Fruit fly (Drosophila melanogaster) S2 (cell line): Measurements from ENCODE around the gene CG31391.
A peak's percentile ranks its signal among the peaks of the same experiment; 100 is the strongest.

Experiments
- CG8478 ChIP-seq: fragments of >200 bp; optimal IDR thresholded peaks from 2 replicates; lab custom pipeline; 2018
- CTCF ChIP-seq, 2 experiments: fragments of >200 bp; optimal IDR thresholded peaks; 2 replicates each; lab custom pipeline; 2018

CG31391 gene

DNA sequence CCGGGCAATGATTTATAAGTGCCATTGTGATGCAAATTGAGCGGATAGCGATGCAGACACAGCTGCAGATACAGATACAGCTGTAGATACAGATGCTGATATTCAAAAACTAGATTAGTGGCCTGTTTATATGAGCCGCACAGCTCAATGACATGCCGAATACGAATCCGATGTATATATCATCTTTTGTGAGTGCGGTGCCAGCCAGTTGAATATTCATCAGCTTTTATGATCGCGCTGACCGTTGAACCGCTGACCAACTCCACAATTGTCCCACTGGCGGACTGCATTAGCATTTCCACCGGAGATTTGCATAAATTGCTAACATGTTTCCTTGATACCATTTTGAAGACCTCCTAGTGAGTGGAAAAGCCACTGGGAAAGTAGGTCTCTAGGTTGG lies 17.6 kb downstream of the CG31391 start:
- TF ChIP-seq CG8478: no peak
- TF ChIP-seq CTCF (optimal IDR thresholded peaks at IDR 0.05; lab: Kevin White, UChicago): no peak

DNA sequence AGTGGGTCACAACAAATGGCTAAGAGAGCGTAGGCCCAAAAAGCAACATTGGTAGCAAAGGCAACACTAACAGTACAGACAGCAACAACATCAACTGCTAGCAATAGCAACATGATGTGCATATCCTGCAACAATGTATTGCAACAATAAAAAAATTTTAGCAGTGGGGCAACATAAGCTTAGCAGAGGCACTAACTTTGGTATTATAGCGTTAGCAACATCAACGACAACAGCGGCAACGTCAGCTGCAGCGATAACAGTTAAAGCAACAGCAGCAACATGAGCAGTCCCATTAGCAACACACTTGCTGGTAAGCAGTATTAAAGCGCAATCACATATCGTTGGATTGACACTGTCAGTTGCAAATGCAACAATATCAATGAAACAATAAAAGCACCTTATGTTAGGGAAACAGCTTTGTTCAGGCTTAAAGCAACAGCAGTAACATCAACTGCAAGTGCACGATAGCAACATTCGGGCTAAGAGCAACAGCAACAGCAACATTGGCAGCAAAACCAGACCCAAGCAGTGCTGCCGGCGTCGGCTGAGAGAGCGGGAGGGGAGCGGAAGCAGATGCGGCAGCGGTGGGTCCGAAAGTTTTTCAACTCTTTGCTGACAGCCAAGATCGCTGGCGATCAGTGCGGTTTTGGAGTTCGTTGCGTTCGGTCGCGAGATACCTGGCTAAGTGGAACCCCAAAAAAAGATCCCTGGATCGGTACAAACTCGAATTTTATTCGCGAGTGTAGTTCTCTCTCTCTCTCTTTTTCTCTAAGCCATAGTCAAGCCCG lies 18.4 kb downstream of the CG31391 start, which contains the start of gene Skel:
Gene Skel (plus strand): TSS at position 637 of the 788 bp plus-strand sequence.
- TF ChIP-seq CTCF (optimal IDR thresholded peaks at IDR 0.05; lab: Kevin White, UChicago): no peak
- no peak for TF ChIP-seq CG8478

DNA sequence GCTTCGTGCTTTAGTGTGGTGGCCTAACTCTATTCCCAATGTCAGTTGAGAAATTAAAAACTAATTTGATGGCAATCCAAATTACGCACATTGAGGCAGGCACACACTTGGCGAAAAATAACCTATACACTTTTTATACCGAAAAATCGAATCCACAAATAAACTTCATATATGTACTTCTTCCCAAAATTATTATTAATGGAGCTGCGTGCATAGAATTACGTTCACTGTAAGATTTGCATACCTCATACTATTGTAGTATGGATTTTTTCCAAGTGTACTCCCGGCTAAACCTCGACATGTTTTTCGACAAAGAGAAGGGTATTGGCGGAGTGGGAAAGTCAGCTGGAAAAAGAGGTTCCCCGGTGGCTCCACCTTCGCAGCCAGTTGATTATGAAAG lies 20.6 kb downstream of the CG31391 start:
- TF ChIP-seq CTCF (optimal IDR thresholded peaks at IDR 0.05; lab: Kevin White, UChicago) (no peak), CG8478 (no peak)

DNA sequence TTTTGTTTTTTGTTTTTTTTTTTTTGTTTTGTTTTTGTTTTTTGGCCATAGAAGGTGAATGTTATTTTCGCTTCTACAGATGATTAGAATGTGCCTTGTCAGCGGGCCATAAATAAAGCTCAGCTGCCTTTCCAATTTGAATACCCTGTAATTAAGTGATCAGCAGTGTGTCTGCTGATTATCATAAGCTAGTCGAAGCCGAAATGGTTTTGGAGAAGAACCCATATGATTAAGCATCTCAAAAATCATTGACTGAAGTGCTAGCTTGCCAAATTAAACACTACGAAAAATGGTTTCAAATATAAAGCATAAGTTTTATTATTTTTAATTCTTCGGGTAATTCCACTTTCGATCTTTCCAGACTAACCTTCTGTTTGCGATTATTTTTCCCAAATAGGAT lies 21.6 kb downstream of the CG31391 start:
- TF ChIP-seq CG8478: no peak
- no peak for TF ChIP-seq CTCF (optimal IDR thresholded peaks at IDR 0.05; lab: Kevin White, UChicago)

DNA sequence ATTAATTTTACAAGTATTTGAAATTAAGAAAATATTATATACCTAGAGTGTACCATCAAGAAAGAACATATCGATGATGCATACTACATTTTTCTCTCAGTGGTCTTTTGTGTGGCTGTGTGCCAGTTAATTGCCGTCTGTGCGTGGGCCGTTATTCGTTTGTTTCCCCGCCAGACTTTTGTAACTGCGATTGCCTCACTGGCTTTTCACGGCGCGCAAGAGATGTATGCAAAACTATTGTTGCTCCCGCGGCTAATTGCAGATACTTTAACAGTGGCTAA lies 23.3 kb downstream of the CG31391 start:
- TF ChIP-seq CG8478 (no peak), CTCF (optimal IDR thresholded peaks at IDR 0.05; lab: Kevin White, UChicago) (no peak)

DNA sequence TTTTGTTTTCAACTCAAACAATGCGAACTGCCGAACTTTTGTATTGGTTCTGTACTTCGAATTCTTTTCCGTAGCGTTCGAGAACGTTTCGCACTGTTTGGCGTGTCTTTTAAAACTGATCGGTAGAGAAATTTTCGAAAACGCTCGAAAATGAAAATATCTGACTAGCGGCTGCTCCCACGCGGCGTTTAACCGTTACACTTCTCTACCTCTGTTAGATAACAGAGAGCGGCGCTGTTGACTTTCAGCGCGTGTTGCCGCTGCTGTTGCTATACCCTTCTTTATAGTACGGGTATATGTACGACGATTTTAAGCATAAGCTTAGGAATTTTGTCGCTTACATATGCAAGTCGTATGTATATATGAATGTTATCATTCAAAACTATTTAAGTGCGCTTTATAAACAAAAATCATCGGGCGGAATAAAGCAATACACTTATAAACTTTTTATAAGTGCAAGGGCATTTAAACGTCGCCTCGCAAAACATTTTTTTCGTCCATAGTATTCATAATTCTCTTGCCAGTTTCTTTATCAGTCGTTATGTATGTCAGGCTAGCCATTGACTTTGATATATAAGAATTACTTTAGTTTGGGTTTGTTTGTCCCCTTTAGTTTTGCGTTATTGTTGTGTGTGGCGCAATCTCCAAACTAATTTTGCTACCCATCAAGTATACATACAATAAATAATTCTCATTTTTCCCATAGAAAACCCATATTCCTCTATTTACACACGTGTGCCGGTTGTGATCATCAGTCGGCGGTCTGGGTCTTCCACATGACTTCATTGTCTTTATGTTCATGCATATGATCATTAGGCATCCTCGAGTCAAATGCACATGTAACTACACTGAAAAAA lies 23.8 kb downstream of the CG31391 start, which contains the start of gene Phyhd1:
Gene Phyhd1 (minus strand): TSS at position 101 of the 857 bp plus-strand sequence.
- TF ChIP-seq CTCF (optimal IDR thresholded peaks at IDR 0.05; lab: Kevin White, UChicago) (no peak), CG8478 (no peak)

DNA sequence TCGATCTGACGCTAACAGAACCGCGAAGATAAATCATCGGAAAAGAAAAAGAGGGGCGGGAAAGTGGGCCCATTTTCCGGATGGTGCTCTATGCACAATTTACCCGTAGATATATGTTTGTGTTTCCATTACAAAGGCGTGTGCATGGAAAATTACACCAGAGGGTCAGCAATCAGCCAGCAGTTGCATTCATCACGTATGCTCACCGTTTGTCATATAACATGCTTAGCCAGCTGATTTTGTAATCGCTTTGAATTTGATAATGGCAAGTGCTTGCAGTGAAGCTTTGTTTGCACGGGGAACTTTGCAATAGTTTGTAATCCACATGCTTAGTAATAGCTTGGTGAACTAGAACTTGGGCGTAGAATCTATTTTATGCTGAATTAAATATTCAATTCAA lies 25.0 kb downstream of the CG31391 start:
- TF ChIP-seq CTCF (optimal IDR thresholded peaks at IDR 0.05; lab: Kevin White, UChicago) (no peak), CG8478 (no peak)

DNA sequence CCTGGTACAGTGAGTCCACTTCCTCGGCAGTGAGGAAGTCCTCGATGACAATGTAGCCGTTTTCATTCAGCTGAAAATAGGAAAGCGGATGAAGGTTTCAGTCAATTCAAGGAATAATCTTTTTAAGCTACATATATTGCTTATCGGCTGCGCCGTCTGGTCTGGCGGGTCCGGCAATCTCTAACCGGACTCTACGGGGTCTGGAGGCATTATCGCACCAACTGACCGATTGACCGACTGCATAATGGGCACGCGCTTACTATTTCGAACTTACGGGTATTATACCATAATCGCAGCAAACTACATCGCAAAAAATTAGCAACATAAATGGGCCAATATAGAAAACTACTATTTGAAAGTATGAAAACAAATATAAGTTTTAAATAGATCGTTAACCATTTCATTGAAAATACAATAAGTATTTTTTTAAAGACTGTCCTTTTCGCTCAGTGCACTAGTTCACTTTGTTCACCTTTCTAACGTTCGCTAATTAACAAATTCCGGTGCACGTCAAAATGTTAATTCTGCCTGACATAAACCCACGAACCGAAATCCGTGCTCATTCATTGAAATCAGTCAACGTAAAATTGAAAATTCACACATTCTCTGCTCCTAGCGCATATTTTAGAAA lies 25.8 kb downstream of the CG31391 start:
- TF ChIP-seq CG8478: no peak
- no peak for TF ChIP-seq CTCF (optimal IDR thresholded peaks at IDR 0.05; lab: Kevin White, UChicago)

DNA sequence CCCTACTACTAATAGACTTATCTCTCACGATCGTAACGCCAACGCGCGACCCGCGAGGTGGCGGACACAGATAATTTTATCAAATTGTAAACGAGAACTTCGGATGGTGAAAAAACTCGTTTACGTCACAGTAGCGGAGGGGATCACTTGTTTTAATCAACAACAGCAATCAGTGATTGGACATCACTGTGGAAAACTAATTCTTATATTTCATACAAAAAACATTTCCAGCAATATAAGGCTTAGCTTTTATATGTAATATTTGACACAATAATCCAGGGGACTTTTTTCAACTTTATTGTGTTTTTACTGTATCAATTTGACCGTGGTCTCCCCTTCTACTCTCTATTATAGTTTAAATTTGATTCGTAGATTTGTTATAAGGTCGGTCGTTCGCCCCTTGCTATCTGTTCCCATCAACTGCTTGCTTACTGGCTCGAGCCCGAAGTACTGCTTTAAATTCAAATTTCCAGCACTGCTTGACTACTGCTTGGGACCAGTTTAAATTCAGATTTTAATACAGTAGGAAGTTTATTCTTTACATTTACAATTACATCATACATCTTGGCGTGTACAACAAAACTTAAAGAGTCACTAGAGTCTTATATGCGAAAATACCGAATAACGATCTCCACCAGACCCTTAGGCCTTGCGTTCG lies 27.5 kb downstream of the CG31391 start, which contains the start of gene CG6465:
Gene CG6465 (minus strand): TSS at position 7 of the 658 bp plus-strand sequence.
- TF ChIP-seq CTCF (optimal IDR thresholded peaks at IDR 0.05; lab: Kevin White, UChicago) (peak; percentile 79 to 80), CG8478 (no peak)

DNA sequence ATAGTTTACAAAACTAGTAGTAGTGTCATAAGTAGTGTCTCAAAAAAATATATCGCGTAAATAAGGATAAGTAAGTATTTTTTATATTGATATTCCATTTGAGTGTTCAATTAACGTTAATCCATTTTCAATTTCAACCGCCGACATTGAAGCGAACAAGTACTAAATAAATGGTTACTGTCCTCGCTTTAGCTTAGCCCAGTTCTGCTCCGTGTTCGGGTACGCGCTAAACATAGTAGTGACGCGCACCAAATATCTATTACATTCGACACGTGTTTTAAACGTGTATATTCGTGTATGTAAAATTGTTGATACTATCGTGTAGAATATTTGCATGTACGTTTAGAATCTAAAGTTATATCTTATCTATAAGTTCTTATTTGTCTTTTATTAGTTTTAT lies 29.8 kb downstream of the CG31391 start:
- TF ChIP-seq CTCF (optimal IDR thresholded peaks at IDR 0.05; lab: Kevin White, UChicago): peak; percentile 85 to 86
- TF ChIP-seq CG8478: no peak

DNA sequence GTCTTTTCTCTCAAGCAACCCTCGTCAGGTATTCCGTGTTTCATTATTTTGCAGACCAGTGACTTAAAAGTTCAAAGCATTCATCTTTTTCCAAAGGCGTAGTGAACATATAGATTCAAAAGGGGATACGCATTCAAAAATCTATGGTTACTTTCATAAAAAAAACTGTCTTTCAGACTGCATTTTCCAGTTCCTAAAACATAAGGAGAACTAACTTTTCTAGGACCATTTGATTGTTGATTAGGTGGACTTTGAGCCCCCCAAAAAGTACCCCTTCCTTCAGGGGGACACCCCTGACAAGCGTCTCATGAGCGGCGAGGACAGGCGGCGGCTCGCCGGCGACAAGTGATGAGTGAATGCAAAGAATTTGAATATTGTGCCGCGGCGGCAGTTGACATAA lies 31.3 kb downstream of the CG31391 start:
- TF ChIP-seq CTCF (optimal IDR thresholded peaks at IDR 0.05; lab: Kevin White, UChicago) (no peak), CG8478 (no peak)

DNA sequence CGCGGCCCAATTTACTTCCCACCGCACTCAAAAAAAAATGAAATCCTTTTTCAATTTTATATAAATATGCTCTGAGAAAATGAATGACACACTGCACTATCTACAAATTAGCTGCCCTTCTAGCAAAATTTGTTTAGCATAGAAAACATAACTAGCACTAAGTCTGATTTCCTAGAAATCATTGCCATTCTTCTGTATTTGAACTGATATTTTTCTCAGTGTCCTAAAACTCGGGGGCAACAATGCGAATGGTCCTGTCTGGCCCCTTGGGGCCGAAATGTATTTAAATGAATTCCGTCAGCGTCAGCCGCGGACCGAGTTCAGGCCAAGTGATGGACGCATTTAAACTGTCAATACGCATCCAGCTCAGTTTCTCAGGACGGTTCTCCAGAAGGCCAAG lies 32.2 kb downstream of the CG31391 start:
- no peak for TF ChIP-seq CTCF (optimal IDR thresholded peaks at IDR 0.05; lab: Kevin White, UChicago)
- no peak for TF ChIP-seq CG8478

DNA sequence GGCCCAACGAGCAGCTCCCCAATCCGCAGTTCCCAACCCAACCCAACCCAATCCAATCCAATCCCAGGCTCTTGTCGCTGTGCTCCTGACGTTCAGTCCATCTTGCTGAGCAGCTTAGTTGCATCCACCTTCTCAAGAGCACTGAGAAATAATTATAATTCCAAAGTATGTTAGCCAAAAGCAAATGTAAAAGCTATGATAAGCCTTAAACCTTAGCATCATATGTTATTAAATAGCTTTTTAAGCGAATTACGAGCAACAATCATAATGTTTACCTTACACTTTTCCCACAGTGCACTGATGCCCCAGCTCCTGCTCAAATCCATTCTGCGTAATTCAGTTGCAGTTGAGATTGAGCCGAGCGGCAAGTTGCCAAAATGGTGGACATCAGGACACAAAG lies 34.9 kb downstream of the CG31391 start:
- TF ChIP-seq CTCF (optimal IDR thresholded peaks at IDR 0.05; lab: Kevin White, UChicago): no peak
- TF ChIP-seq CG8478: no peak

DNA sequence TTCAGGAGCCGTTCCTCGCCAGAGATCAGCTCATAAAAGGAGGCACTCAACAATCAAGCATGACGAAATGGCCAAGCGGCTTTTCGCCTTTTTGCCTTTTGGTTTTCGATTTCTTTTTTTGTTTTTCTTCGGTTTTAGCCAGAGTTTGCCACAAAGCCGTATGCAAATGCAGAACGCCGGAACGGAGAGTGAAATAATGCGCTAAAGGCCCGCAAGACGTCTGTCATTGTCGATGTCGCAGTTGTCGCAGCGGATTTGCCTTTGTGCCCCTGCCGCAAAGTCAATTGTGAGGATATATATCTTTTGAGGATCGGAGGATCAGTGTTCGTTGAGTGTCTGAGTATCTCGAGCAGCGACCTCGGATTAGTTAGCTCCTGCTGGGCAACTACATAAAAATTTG lies 36.9 kb downstream of the CG31391 start:
- TF ChIP-seq CTCF (optimal IDR thresholded peaks at IDR 0.05; lab: Kevin White, UChicago): no peak
- TF ChIP-seq CG8478: no peak

DNA sequence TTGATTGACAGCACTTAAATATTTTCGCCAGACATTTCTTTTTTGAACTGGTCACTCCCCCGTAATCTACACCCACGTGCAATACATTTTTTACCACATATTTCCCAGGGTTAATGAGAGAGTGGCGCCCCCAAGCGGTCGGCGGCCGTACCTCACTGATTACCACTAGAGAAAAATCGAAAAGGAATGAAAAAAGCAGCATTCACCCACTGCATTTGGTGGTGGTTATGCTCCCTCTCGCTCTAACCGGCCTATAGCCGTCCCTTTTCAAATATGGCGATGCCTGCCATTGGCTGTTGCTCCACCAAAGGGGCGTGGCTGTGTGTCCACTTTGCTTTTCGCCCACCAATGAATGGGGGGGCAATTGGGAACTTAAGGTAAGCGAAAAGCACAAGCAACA lies 39.9 kb downstream of the CG31391 start:
- TF ChIP-seq CTCF (optimal IDR thresholded peaks at IDR 0.05; lab: Kevin White, UChicago): peak; percentile 92 to 97
- TF ChIP-seq CG8478: no peak
